Fruit fly (Drosophila melanogaster): ENCODE measurements around the gene Bub3.

Gene Bub3

dm6 chr3R:29690539-29690852, 15.3 kb upstream of the Bub3 start (continued):
- TF ChIP-seq sr (GFP tag; IDR thresholded peaks at IDR 0.05) (no peak), tx (GFP tag; optimal IDR thresholded peaks at IDR 0.05) (no peak), CG10267 (tag; optimal IDR thresholded peaks at IDR 0.05) (peak; percentile 30), pzg (GFP tag; optimal IDR thresholded peaks at IDR 0.05) (no peak), Dll (GFP tag; IDR thresholded peaks at IDR 0.05; ENCODE audit: partially characterized antibody) (no peak), Optix (GFP tag; IDR thresholded peaks at IDR 0.05) (no peak), zf30C (GFP tag; optimal IDR thresholded peaks at IDR 0.05) (peak; percentile 53), MESR4 (GFP tag; optimal IDR thresholded peaks at IDR 0.05) (no peak), ac (GFP tag; optimal IDR thresholded peaks at IDR 0.05) (no peak), CG2120 (GFP tag; optimal IDR thresholded peaks at IDR 0.05) (peak; percentile 0), CG6854 (GFP tag; optimal IDR thresholded peaks at IDR 0.05) (no peak), zen2 (GFP tag; IDR thresholded peaks at IDR 0.05; ENCODE audit: partially characterized antibody) (no peak), CG18011 (GFP tag; optimal IDR thresholded peaks at IDR 0.05) (no peak), YL-1 (GFP tag; optimal IDR thresholded peaks at IDR 0.05) (no peak), CG4820 (GFP tag; optimal IDR thresholded peaks at IDR 0.05) (peak; percentile 24), maf-S (GFP tag; optimal IDR thresholded peaks at IDR 0.05) (no peak), Fer3 (tag; optimal IDR thresholded peaks at IDR 0.05) (peak; percentile 45), CG18476 (GFP tag; optimal IDR thresholded peaks at IDR 0.05) (peak; percentile 2), CG7963 (GFP tag; IDR thresholded peaks at IDR 0.05; ENCODE audit: partially characterized antibody) (no peak), Hand (GFP tag; optimal IDR thresholded peaks at IDR 0.05) (no peak), CG14965 (GFP tag; optimal IDR thresholded peaks at IDR 0.05; ENCODE audit: borderline replicate concordance) (no peak), row (GFP tag; IDR thresholded peaks at IDR 0.05) (peak; percentile 68), CG14014 (GFP tag; IDR thresholded peaks at IDR 0.05) (no peak), gfzf (GFP tag; optimal IDR thresholded peaks at IDR 0.05) (no peak), Drgx (GFP tag; IDR thresholded peaks at IDR 0.05) (0 out of 2 replicates have a peak, but pooled peaks have one; percentile 29), CG31388 (GFP tag; optimal IDR thresholded peaks at IDR 0.05) (no peak), CG12744 (GFP tag; optimal IDR thresholded peaks at IDR 0.05) (no peak), phol (tag; optimal IDR thresholded peaks at IDR 0.05) (peak; percentile 61), Hr51 (GFP tag; optimal IDR thresholded peaks at IDR 0.05) (peak in 1 of 2 experiments; percentile 55), CoRest (tag; optimal IDR thresholded peaks at IDR 0.05) (peak; percentile 48), sens (GFP tag) (peak; percentile 95), p53 (GFP tag; optimal IDR thresholded peaks at IDR 0.05) (no peak), Dref (GFP tag; IDR thresholded peaks at IDR 0.05) (no peak), jumu (GFP tag; optimal IDR thresholded peaks at IDR 0.05) (no peak), fd3F (GFP tag; optimal IDR thresholded peaks at IDR 0.05) (no peak), Sox100B (GFP tag; optimal IDR thresholded peaks at IDR 0.05) (peak; percentile 47), sisA (GFP tag; IDR thresholded peaks at IDR 0.05) (peak; percentile 54), CG31365 (tag; optimal IDR thresholded peaks at IDR 0.05) (no peak), pho (GFP tag; optimal IDR thresholded peaks at IDR 0.05) (no peak), Elba2 (GFP tag; optimal IDR thresholded peaks at IDR 0.05) (no peak), dan (GFP tag; IDR thresholded peaks at IDR 0.05) (no peak), CG8359 (GFP tag; optimal IDR thresholded peaks at IDR 0.05; ENCODE audit: borderline replicate concordance) (no peak), sens-2 (GFP tag; IDR thresholded peaks at IDR 0.05) (no peak), Adf1 (GFP tag; IDR thresholded peaks at IDR 0.05) (no peak), dmrt99B (tag; optimal IDR thresholded peaks at IDR 0.05) (peak; percentile 81), cas (GFP tag; IDR thresholded peaks at IDR 0.05) (no peak), caup (GFP tag; optimal IDR thresholded peaks at IDR 0.05; ENCODE audit: severe bottlenecking) (no peak), Lpt (GFP tag; optimal IDR thresholded peaks at IDR 0.05) (no peak), lilli (GFP tag; optimal IDR thresholded peaks at IDR 0.05) (no peak), esg (GFP tag; conservative IDR thresholded peaks at IDR 0.05) (0 out of 2 replicates have a peak, but pooled peaks have one; percentile 38), Med (GFP tag) (peak; percentile 78), CTCF (GFP tag; optimal IDR thresholded peaks at IDR 0.05) (no peak)
